Fruit fly (Drosophila melanogaster): ENCODE measurements around the gene Lamtor3.

DNA sequence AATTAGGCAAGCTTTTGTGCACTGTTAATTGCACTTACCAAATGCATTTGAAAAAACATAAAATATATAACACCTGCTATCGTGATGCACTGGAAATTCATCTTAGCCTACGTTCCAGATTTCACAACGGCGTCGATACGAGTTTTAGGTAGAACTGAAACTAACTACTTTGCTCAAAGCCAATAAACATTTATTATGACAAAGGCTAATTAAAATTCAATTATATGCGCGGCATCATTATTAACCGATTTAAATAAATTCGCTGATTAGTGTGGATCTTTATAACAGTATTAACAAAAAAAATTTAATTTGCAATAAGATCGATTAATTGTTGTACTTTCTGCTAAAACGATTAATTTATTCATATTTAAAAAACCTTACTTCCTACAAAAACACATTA is 44.5 kb upstream of the Lamtor3 start, which contains the start of gene CG33928:
- no peak for TF ChIP-seq Sox15 (GFP tag; optimal IDR thresholded peaks at IDR 0.05)
- TF ChIP-seq CG9139 (GFP tag; optimal IDR thresholded peaks at IDR 0.05) = no peak
- no peak for TF ChIP-seq CG6808 (GFP tag; optimal IDR thresholded peaks at IDR 0.05)
- no peak for TF ChIP-seq CG15336 (GFP tag; IDR thresholded peaks at IDR 0.05)
- no peak for TF ChIP-seq CG1621 (tag; optimal IDR thresholded peaks at IDR 0.05)
- TF ChIP-seq CG7368 (GFP tag; optimal IDR thresholded peaks at IDR 0.05) = no peak

Measured in whole organism, prepupa.